Worm (Caenorhabditis elegans) whole organism, midembryonic: ENCODE data around the gene T11F8.12.

Experiments
- cog-1 ChIP-seq: sonication (generic microtip); optimal IDR thresholded peaks from 2 replicates; lab custom pipeline; 2016; ENCODE audit warnings: missing genetic modification characterization, missing compliant biosample characterization
- ref-1 ChIP-seq: fragments of 200-800 bp; sonication (Bioruptor generic); conservative IDR thresholded peaks from 2 replicates; pipeline ENCODE4 v1.3.6; 2022; ENCODE audit warnings: missing genetic modification reagents, missing genetic modification characterization, missing compliant biosample characterization
- ztf-23 ChIP-seq: fragments of 200-800 bp; sonication (Bioruptor generic); IDR thresholded peaks from 2 replicates; pipeline ENCODE4 v1.3.6; 2022; ENCODE audit warnings: missing genetic modification reagents, missing genetic modification characterization, missing compliant biosample characterization
- ztf-29 ChIP-seq: fragments of 200-800 bp; sonication (Bioruptor generic); IDR thresholded peaks from 2 replicates; pipeline ENCODE4 v1.3.6; 2022; ENCODE audit warnings: missing genetic modification reagents, missing genetic modification characterization, missing compliant biosample characterization

- TF ChIP-seq ref-1 (GFP tag; lab: Robert Waterston, UW) = no peak
- TF ChIP-seq cog-1 (tag; lab: Kevin White, UChicago) = no peak
- TF ChIP-seq ztf-23 (GFP tag; lab: Robert Waterston, UW) = no peak
- TF ChIP-seq ztf-29 (GFP tag; lab: Robert Waterston, UW) = no peak
Observed at ce11 chrIV:5492196-5492595, 10.1 kb upstream of the T11F8.12 start.
